Worm (Caenorhabditis elegans) whole organism, early embryonic: ENCODE data around the gene ZC190.7.

ENCODE experiments used
- B0310.2 ChIP-seq: sonication (generic microtip); optimal IDR thresholded peaks from 2 replicates; lab custom pipeline; 2016; ENCODE audit warnings: mild to moderate bottlenecking, missing genetic modification characterization, missing compliant biosample characterization
- F13C5.2 ChIP-seq: sonication (generic microtip); optimal IDR thresholded peaks from 2 replicates; lab custom pipeline; 2017; ENCODE audit warnings: mild to moderate bottlenecking, missing genetic modification characterization, inconsistent platforms, missing compliant biosample characterization
- aly-1 ChIP-seq: sonication (generic microtip); optimal IDR thresholded peaks from 2 replicates; lab custom pipeline; 2016; ENCODE audit warnings: missing genetic modification characterization, missing compliant biosample characterization
- ama-1 ChIP-seq: fragments of 150-350 bp; optimal IDR thresholded peaks from 2 replicates; lab custom pipeline; 2014
- ceh-13 ChIP-seq: fragments of 200-800 bp; sonication (Bioruptor generic); optimal IDR thresholded peaks from 2 replicates; lab custom pipeline; 2018; ENCODE audit warnings: mild to moderate bottlenecking, missing genetic modification characterization, missing compliant biosample characterization
- ceh-36 ChIP-seq: sonication (generic microtip); optimal IDR thresholded peaks from 2 replicates; lab custom pipeline; 2016; ENCODE audit warnings: missing genetic modification characterization, inconsistent platforms, missing compliant biosample characterization
- ets-7 ChIP-seq: sonication (generic microtip); optimal IDR thresholded peaks from 2 replicates; lab custom pipeline; 2016; ENCODE audit warnings: missing genotype, missing genetic modification characterization, missing compliant biosample characterization
- flt-1 ChIP-seq: fragments of 200-800 bp; sonication (Bioruptor generic); IDR thresholded peaks from 2 replicates; pipeline ENCODE4 v1.3.6; 2022; ENCODE audit warnings: missing genetic modification characterization, missing compliant biosample characterization
- hmbx-1 ChIP-seq: sonication (generic microtip); optimal IDR thresholded peaks from 2 replicates; lab custom pipeline; 2016; ENCODE audit warnings: mild to moderate bottlenecking, missing genetic modification characterization, missing compliant biosample characterization
- hmg-4 ChIP-seq: fragments of 200-800 bp; sonication (Bioruptor generic); optimal IDR thresholded peaks from 2 replicates; lab custom pipeline; 2018; ENCODE audit warnings: mild to moderate bottlenecking, missing genetic modification characterization, missing compliant biosample characterization
- hnd-1 ChIP-seq: sonication (generic microtip); optimal IDR thresholded peaks from 2 replicates; lab custom pipeline; 2016; ENCODE audit warnings: missing genetic modification characterization, missing compliant biosample characterization
- pes-1 ChIP-seq: fragments of 200-800 bp; sonication (Bioruptor generic); IDR thresholded peaks from 2 replicates; pipeline ENCODE4 v1.3.6; 2022; ENCODE audit warnings: missing genetic modification reagents, missing genetic modification characterization, missing compliant biosample characterization
- scrt-1 ChIP-seq: fragments of 200-800 bp; sonication (Bioruptor generic); IDR thresholded peaks from 2 replicates; pipeline ENCODE4 v1.3.6; 2022; ENCODE audit warnings: missing genetic modification characterization, missing compliant biosample characterization
- sea-1 ChIP-seq: fragments of 200-800 bp; sonication (Bioruptor generic); conservative IDR thresholded peaks from 2 replicates; pipeline ENCODE4 v1.3.6; 2022; ENCODE audit warnings: missing genetic modification characterization, missing compliant biosample characterization
- tbx-11 ChIP-seq: fragments of 200-800 bp; sonication (Bioruptor generic); IDR thresholded peaks from 2 replicates; pipeline ENCODE4 v1.3.6; 2022; ENCODE audit warnings: missing genetic modification characterization, missing compliant biosample characterization
- tbx-37 ChIP-seq: fragments of 200-800 bp; sonication (Bioruptor generic); conservative IDR thresholded peaks from 2 replicates; pipeline ENCODE4 v1.3.6; 2022; ENCODE audit warnings: missing genetic modification reagents, missing genetic modification characterization, missing compliant biosample characterization
- tra-4 ChIP-seq: sonication (generic microtip); optimal IDR thresholded peaks from 2 replicates; lab custom pipeline; 2017; ENCODE audit warnings: missing genetic modification characterization, missing compliant biosample characterization

The ZC190.7 gene

ce11 chrV:8654460-8655419, 31.9 kb downstream of the ZC190.7 start:
- TF ChIP-seq tbx-11 (GFP tag; lab: Robert Waterston, UW) (no peak), tra-4 (tag; lab: Kevin White, UChicago) (no peak), hnd-1 (tag; lab: Kevin White, UChicago) (no peak)

ce11 chrV:8653080-8653821, 33.4 kb downstream of the ZC190.7 start:
- TF ChIP-seq tra-4 (tag; lab: Kevin White, UChicago) (no peak), ets-7 (tag; lab: Kevin White, UChicago) (no peak), ceh-36 (no peak), flt-1 (GFP tag; lab: Robert Waterston, UW) (no peak), tbx-11 (GFP tag; lab: Robert Waterston, UW) (no peak), sea-1 (GFP tag; lab: Robert Waterston, UW) (no peak), hnd-1 (tag; lab: Kevin White, UChicago) (no peak), aly-1 (tag; lab: Kevin White, UChicago) (no peak), F13C5.2 (tag; lab: Kevin White, UChicago) (no peak), hmbx-1 (no peak), B0310.2 (tag; lab: Kevin White, UChicago) (no peak), tbx-37 (GFP tag; lab: Robert Waterston, UW) (no peak), pes-1 (GFP tag; lab: Robert Waterston, UW) (no peak), hmg-4 (no peak), scrt-1 (GFP tag; lab: Robert Waterston, UW) (no peak), ama-1 (lab: Kevin White, UChicago) (no peak), ceh-13 (GFP tag; lab: Kevin White, UChicago) (no peak)

- no peak for TF ChIP-seq B0310.2 (tag; lab: Kevin White, UChicago)
- TF ChIP-seq hmbx-1, result no peak
- no peak for TF ChIP-seq F13C5.2 (tag; lab: Kevin White, UChicago)
- no peak for TF ChIP-seq scrt-1 (GFP tag; lab: Robert Waterston, UW)
- TF ChIP-seq flt-1 (GFP tag; lab: Robert Waterston, UW), result no peak
- no peak for TF ChIP-seq sea-1 (GFP tag; lab: Robert Waterston, UW)
Measured at ce11 chrV:8652177-8652576, 34.5 kb downstream of the ZC190.7 start.

- no peak for TF ChIP-seq tra-4 (tag; lab: Kevin White, UChicago)
- TF ChIP-seq tbx-11 (GFP tag; lab: Robert Waterston, UW), result no peak
- no peak for TF ChIP-seq B0310.2 (tag; lab: Kevin White, UChicago)
- TF ChIP-seq hnd-1 (tag; lab: Kevin White, UChicago), result no peak
- TF ChIP-seq aly-1 (tag; lab: Kevin White, UChicago), result no peak
- no peak for TF ChIP-seq hmbx-1
- TF ChIP-seq flt-1 (GFP tag; lab: Robert Waterston, UW), result no peak
- TF ChIP-seq ets-7 (tag; lab: Kevin White, UChicago), result no peak
- no peak for TF ChIP-seq hmg-4
- no peak for TF ChIP-seq pes-1 (GFP tag; lab: Robert Waterston, UW)
- TF ChIP-seq ama-1 (lab: Kevin White, UChicago), result no peak
- TF ChIP-seq tbx-37 (GFP tag; lab: Robert Waterston, UW), result no peak
Measured at ce11 chrV:8651007-8651711, 35.5 kb downstream of the ZC190.7 start.

- TF ChIP-seq ama-1 (lab: Kevin White, UChicago), result no peak
- TF ChIP-seq aly-1 (tag; lab: Kevin White, UChicago), result no peak
- no peak for TF ChIP-seq tbx-11 (GFP tag; lab: Robert Waterston, UW)
- no peak for TF ChIP-seq scrt-1 (GFP tag; lab: Robert Waterston, UW)
- no peak for TF ChIP-seq ceh-36
- TF ChIP-seq tra-4 (tag; lab: Kevin White, UChicago), result no peak
- no peak for TF ChIP-seq hmg-4
- no peak for TF ChIP-seq B0310.2 (tag; lab: Kevin White, UChicago)
- TF ChIP-seq tbx-37 (GFP tag; lab: Robert Waterston, UW), result no peak
- TF ChIP-seq pes-1 (GFP tag; lab: Robert Waterston, UW), result no peak
- TF ChIP-seq sea-1 (GFP tag; lab: Robert Waterston, UW), result no peak
- TF ChIP-seq hnd-1 (tag; lab: Kevin White, UChicago), result no peak
- no peak for TF ChIP-seq ceh-13 (GFP tag; lab: Kevin White, UChicago)
Measured at ce11 chrV:8650365-8650764, 36.3 kb downstream of the ZC190.7 start.

ce11 chrV:8648251-8648650, 38.4 kb downstream of the ZC190.7 start:
- TF ChIP-seq sea-1 (GFP tag; lab: Robert Waterston, UW) (no peak), tra-4 (tag; lab: Kevin White, UChicago) (no peak), hnd-1 (tag; lab: Kevin White, UChicago) (no peak), pes-1 (GFP tag; lab: Robert Waterston, UW) (no peak), scrt-1 (GFP tag; lab: Robert Waterston, UW) (no peak), ets-7 (tag; lab: Kevin White, UChicago) (no peak), flt-1 (GFP tag; lab: Robert Waterston, UW) (no peak), aly-1 (tag; lab: Kevin White, UChicago) (no peak), B0310.2 (tag; lab: Kevin White, UChicago) (no peak), tbx-11 (GFP tag; lab: Robert Waterston, UW) (no peak), ama-1 (lab: Kevin White, UChicago) (no peak), hmbx-1 (no peak), F13C5.2 (tag; lab: Kevin White, UChicago) (no peak), ceh-13 (GFP tag; lab: Kevin White, UChicago) (no peak), hmg-4 (no peak), ceh-36 (no peak), tbx-37 (GFP tag; lab: Robert Waterston, UW) (no peak)
